Fruit fly (Drosophila melanogaster) whole organism, larva: Measurements from ENCODE around the gene Hsc70-3.
"Not testable (repeated sequence)": the region's sequence is repeated elsewhere in the genome, so short reads cannot be mapped to it uniquely, and the experiment has no call there.

Experiments
- noc ChIP-seq: fragments of 200-800 bp; sonication (Bioruptor generic); optimal IDR thresholded peaks from 3 replicates; lab custom pipeline; 2019; ENCODE audit warnings: missing biosample characterization, mild to moderate bottlenecking, missing genetic modification characterization, moderate library complexity

Gene Hsc70-3

dm6 chrX:11793434-11793833 lies 13.5 kb downstream of the Hsc70-3 start:
- no peak for TF ChIP-seq noc (tag; lab: Kevin White, UChicago)

- peak; percentile 33 for TF ChIP-seq noc (tag; lab: Kevin White, UChicago)
These were observed 14.2 kb downstream of the Hsc70-3 start, which contains the start of gene CkIIbeta for dm6 chrX:11792415-11793328. Gene CkIIbeta, plus strand, starts transcription at chrX:11792533.

DNA sequence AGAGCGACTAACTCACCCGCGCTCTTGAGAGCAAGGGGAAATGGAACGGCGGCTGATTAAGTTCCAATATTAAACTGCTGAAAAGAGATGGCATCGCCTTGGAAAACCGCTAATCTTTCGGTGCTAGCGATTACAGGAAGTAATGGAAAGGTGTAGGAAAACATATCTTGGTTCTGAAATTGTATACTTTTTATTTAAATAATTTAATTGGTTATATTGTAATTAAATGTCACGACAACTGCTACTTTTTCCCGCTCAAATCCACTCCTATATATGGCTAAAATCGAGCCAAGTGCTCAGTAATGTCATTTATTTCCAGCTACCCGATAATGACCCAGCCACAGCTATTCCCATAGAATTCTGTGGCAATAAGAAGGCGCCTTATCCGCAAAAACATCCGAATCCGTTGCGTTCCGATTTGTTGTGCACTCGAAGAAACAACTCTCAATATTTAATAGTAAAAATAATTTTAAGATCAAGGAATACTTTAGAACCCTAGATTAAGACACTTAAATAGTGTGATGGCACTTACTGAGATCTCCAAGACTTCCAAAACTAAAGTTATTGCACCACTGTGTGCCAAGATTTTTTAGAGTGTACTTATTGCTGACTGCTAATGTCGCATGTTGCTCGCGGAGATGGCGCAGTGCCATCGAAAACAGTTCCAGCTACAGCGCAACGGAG lies 18.6 kb downstream of the Hsc70-3 start:
- TF ChIP-seq noc (tag; lab: Kevin White, UChicago), result peak; percentile 46

dm6 chrX:11787081-11787480 lies 19.8 kb downstream of the Hsc70-3 start, which contains the start of gene Karl:
Gene Karl, plus strand, starts transcription at chrX:11787381.
- TF ChIP-seq noc (tag; lab: Kevin White, UChicago), result no peak

- no peak for TF ChIP-seq noc (tag; lab: Kevin White, UChicago)
These were observed 21.9 kb downstream of the Hsc70-3 start for dm6 chrX:11784997-11785396.

DNA sequence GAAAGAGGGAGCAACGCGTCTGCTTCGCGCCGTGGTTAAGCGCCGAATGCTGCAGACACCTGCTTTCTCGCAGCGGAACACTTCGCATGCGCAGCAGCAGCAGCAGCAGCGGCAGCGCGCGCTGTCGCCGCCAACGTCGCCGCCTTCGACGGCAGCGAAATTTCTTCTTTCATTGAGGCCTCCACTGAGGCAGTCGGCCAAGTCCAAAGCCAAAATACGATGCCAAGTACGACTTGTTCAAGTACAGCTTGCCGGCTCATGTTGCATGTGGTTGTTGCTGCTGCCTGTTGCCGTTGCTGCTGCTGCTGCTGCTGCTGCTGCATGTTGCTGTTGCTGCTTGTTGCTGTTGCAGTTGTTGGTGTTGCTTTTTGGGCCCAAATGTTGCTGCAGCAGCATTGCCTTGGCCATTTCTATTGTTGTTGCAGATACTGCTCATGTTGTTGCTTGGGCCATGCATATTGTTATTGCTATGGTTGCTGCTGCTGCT lies 28.1 kb downstream of the Hsc70-3 start, which contains the start of gene dy:
TSS of gene dy (minus strand) at position 51 of the 487 bp plus-strand sequence.
- no peak for TF ChIP-seq noc (tag; lab: Kevin White, UChicago)

DNA sequence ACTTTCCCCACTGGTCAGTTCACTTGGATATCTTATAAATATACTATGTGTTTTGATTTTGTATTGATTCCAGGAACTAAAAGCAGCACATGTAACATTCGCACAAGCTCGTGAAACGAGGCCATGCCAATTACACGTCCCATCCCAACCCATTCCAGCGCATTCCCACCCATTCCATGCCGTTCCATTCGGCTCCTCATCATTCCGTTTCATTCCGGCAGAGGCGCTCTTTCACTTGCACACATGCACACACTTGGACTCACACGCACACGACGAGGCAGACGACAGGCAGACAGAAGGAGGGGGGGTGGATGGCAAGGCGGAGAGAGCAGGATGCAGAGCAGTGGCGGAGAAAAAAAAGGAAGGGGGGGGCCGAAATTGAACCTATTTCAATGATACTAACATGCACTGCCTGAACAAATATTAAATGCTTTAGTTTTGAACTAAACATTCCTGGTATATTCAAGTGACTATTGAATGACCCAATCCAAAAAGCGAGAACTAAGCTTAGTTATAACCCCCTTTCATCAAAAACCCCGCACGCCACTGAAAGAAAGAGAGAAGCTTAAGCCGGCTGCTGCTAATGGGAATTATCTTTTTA lies 30.8 kb downstream of the Hsc70-3 start:
- no peak for TF ChIP-seq noc (tag; lab: Kevin White, UChicago)

- no peak for TF ChIP-seq noc (tag; lab: Kevin White, UChicago)
These were observed 37.5 kb downstream of the Hsc70-3 start for dm6 chrX:11769435-11769834.

dm6 chrX:11764540-11765136 lies 42.3 kb downstream of the Hsc70-3 start, which contains the start of gene CG9360:
Gene CG9360, minus strand, starts transcription at chrX:11764590.
- TF ChIP-seq noc (tag; lab: Kevin White, UChicago), result no peak

DNA sequence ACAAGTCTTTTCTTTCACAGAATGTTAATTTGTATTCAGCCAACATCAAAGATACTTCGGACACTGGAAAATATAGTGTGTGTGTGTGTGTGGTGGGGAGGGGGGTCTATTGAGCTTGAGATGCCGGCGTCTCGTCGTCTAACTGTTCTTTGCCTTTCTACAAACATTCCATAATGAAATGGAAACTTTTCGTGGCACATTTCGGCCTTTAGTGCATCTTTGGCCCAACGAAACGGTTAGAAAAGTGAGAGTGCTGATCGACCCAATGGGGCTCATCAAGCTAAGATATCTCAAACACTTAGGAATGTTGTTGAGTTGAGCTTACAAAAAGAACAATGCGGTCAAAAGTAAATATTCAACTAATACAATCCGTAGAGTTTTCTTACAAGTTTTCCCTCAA lies 50.0 kb downstream of the Hsc70-3 start:
- no peak for TF ChIP-seq noc (tag; lab: Kevin White, UChicago)

DNA sequence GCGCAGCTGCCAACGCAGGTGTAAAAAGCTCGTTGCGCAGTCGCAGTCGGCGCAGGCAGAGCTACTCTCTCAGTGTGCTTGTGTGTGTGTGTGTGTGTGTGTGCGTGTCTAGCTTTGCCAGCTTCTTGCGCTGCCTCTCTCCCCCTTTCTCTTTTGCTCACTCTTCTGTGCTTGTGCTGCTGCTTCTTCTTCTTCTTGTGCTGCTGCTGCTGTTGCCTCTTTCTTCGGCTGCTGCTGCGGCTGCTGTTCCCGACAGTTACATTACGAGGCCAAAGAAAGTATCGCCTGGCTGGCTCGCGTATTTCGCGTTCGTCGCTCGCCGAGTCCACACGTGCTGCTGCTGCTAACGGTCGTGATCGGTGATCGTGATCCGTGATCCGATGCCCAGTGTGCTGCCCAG lies 52.9 kb downstream of the Hsc70-3 start, which contains the start of gene m:
TSS of gene m (plus strand) at position 301 of the 400 bp plus-strand sequence.
- TF ChIP-seq noc (tag; lab: Kevin White, UChicago), result not testable (repeated sequence)
